Fruit fly (Drosophila melanogaster) whole organism, pupa: ENCODE results near the gene CG3081.

Experiments used
- CG10348 ChIP-seq: fragments of 200-800 bp; sonication (Bioruptor generic); IDR thresholded peaks from 2 replicates; pipeline ENCODE4 v1.3.6; 2022; ENCODE audit warnings: missing biosample characterization, missing genetic modification characterization
- CG12605 ChIP-seq: fragments of 200-800 bp; sonication (Bioruptor generic); IDR thresholded peaks from 2 replicates; pipeline ENCODE4 v1.3.6; 2022; ENCODE audit warnings: missing biosample characterization, missing genetic modification characterization
- CG13204 ChIP-seq: fragments of 200-800 bp; sonication (Bioruptor generic); optimal IDR thresholded peaks from 2 replicates; lab custom pipeline; 2018; ENCODE audit warnings: missing biosample characterization, mild to moderate bottlenecking, missing genetic modification characterization, moderate library complexity
- CG14655 ChIP-seq: fragments of 200-800 bp; sonication (Bioruptor generic); optimal IDR thresholded peaks from 3 replicates; lab custom pipeline; 2017; ENCODE audit warnings: mild to moderate bottlenecking, missing biosample characterization, missing genetic modification reagents, missing genetic modification characterization
- CG34367 ChIP-seq: fragments of 200-800 bp; sonication (Bioruptor generic); optimal IDR thresholded peaks from 2 replicates; lab custom pipeline; 2018; ENCODE audit warnings: missing biosample characterization, mild to moderate bottlenecking, missing genetic modification characterization
- CG9948 ChIP-seq: fragments of 200-800 bp; sonication (Bioruptor generic); optimal IDR thresholded peaks from 2 replicates; lab custom pipeline; 2018; ENCODE audit warnings: missing biosample characterization, mild to moderate bottlenecking, missing genetic modification characterization, moderate library complexity
- Snoo ChIP-seq: fragments of 200-800 bp; sonication (Bioruptor generic); optimal IDR thresholded peaks from 3 replicates; lab custom pipeline; 2017; ENCODE audit warnings: missing biosample characterization, mild to moderate bottlenecking, missing genetic modification characterization, inconsistent platforms
- fd96Ca ChIP-seq: fragments of 200-800 bp; sonication (Bioruptor generic); IDR thresholded peaks from 3 replicates; pipeline ENCODE4 v1.3.6; 2022; ENCODE audit warnings: missing biosample characterization, missing genetic modification characterization
- gl ChIP-seq: fragments of 200-800 bp; sonication (Bioruptor generic); optimal IDR thresholded peaks from 2 replicates; lab custom pipeline; 2018; ENCODE audit warnings: missing biosample characterization, mild to moderate bottlenecking, missing genetic modification characterization

- TF ChIP-seq CG10348 (GFP tag; lab: Robert Waterston, UW) (no peak), Snoo (tag; lab: Kevin White, UChicago) (no peak), gl (no peak), CG12605 (GFP tag; lab: Robert Waterston, UW) (no peak), CG34367 (no peak), CG9948 (tag; lab: Kevin White, UChicago) (no peak), CG14655 (no peak), fd96Ca (no peak), CG13204 (no peak)
Measured at dm6 chrX:4613613-4614012, 30.2 kb downstream of the CG3081 start.
